Worm (Caenorhabditis elegans): ENCODE measurements around the gene hsp-12.6.

hsp-12.6 gene

ce11 chrIV:9477135-9477928 is 30.3 kb upstream of the hsp-12.6 start, which contains the start of gene wrt-3:
wrt-3 (minus strand) TSS chrIV:9477456.
- TF ChIP-seq nhr-232 (tag; optimal IDR thresholded peaks at IDR 0.05) (peak; percentile 87), pha-2 (tag; optimal IDR thresholded peaks at IDR 0.05) (peak; percentile 89), ceh-45 (GFP tag; IDR thresholded peaks at IDR 0.05) (peak; percentile 90), ceh-30 (tag; optimal IDR thresholded peaks at IDR 0.05) (peak; percentile 19), hlh-8 (tag; optimal IDR thresholded peaks at IDR 0.05) (peak; percentile 84), sdc-2 (tag; optimal IDR thresholded peaks at IDR 0.05) (peak; percentile 87), pqm-1 (tag; optimal IDR thresholded peaks at IDR 0.05) (no peak), pat-9 (tag; optimal IDR thresholded peaks at IDR 0.05) (peak; percentile 93), ceh-34 (tag; optimal IDR thresholded peaks at IDR 0.05) (peak; percentile 93), K09A11.1 (tag; optimal IDR thresholded peaks at IDR 0.05; ENCODE audit: insufficient read depth) (peak; percentile 77), lin-11 (tag; optimal IDR thresholded peaks at IDR 0.05) (peak; percentile 93), sox-4 (tag; optimal IDR thresholded peaks at IDR 0.05) (peak; percentile 94), fkh-6 (tag; optimal IDR thresholded peaks at IDR 0.05) (peak; percentile 94), ceh-24 (tag; optimal IDR thresholded peaks at IDR 0.05) (peak; percentile 90), dve-1 (tag; optimal IDR thresholded peaks at IDR 0.05) (peak; percentile 73), fkh-10 (GFP tag; optimal IDR thresholded peaks at IDR 0.05) (peak; percentile 0), C38D4.7 (GFP tag; optimal IDR thresholded peaks at IDR 0.05) (peak; percentile 93), elt-4 (tag; optimal IDR thresholded peaks at IDR 0.05) (peak; percentile 80), ref-2 (tag; optimal IDR thresholded peaks at IDR 0.05) (peak; percentile 94), hlh-13 (GFP tag; optimal IDR thresholded peaks at IDR 0.05) (peak; percentile 91), Y22D7AL.16 (tag; optimal IDR thresholded peaks at IDR 0.05) (peak; percentile 94), nhr-11 (tag; optimal IDR thresholded peaks at IDR 0.05) (no peak), tbx-7 (tag; optimal IDR thresholded peaks at IDR 0.05) (peak; percentile 57), hlh-15 (tag; optimal IDR thresholded peaks at IDR 0.05) (peak; percentile 84), pax-1 (tag; optimal IDR thresholded peaks at IDR 0.05) (no peak), C08G9.2 (tag; optimal IDR thresholded peaks at IDR 0.05) (peak; percentile 87), ceh-22 (tag; optimal IDR thresholded peaks at IDR 0.05) (peak; percentile 17), ztf-16 (tag; optimal IDR thresholded peaks at IDR 0.05) (peak; percentile 94), eyg-1 (tag; optimal IDR thresholded peaks at IDR 0.05) (peak; percentile 86), ama-1 (optimal IDR thresholded peaks at IDR 0.05) (no peak), ceh-14 (tag; optimal IDR thresholded peaks at IDR 0.05) (peak; percentile 84), K02D7.2 (tag; optimal IDR thresholded peaks at IDR 0.05) (peak; percentile 94), gmeb-2 (tag; optimal IDR thresholded peaks at IDR 0.05) (peak; percentile 93), ahr-1 (tag; optimal IDR thresholded peaks at IDR 0.05) (peak; percentile 92), dmd-4 (tag; optimal IDR thresholded peaks at IDR 0.05; ENCODE audit: borderline replicate concordance) (peak; percentile 90), hlh-30 (tag; optimal IDR thresholded peaks at IDR 0.05; ENCODE audit: insufficient read depth) (peak; percentile 14), odd-2 (tag; optimal IDR thresholded peaks at IDR 0.05) (peak; percentile 68), ceh-6 (GFP tag; optimal IDR thresholded peaks at IDR 0.05) (peak; percentile 97), ceh-31 (tag; optimal IDR thresholded peaks at IDR 0.05) (peak; percentile 71), sox-2 (GFP tag; IDR thresholded peaks at IDR 0.05) (peak; percentile 92), madf-2 (tag; optimal IDR thresholded peaks at IDR 0.05) (peak; percentile 88), che-1 (tag; optimal IDR thresholded peaks at IDR 0.05) (peak; percentile 95), pha-4 (tag; optimal IDR thresholded peaks at IDR 0.05) (no peak), F13H6.1 (tag; optimal IDR thresholded peaks at IDR 0.05) (peak; percentile 90), ceh-48 (tag; optimal IDR thresholded peaks at IDR 0.05) (peak; percentile 94), hlh-6 (tag; optimal IDR thresholded peaks at IDR 0.05) (peak; percentile 97), ceh-2 (tag; optimal IDR thresholded peaks at IDR 0.05) (peak; percentile 89), ets-4 (tag; optimal IDR thresholded peaks at IDR 0.05) (peak; percentile 59), rnt-1 (tag; optimal IDR thresholded peaks at IDR 0.05) (peak; percentile 79), lim-6 (tag; optimal IDR thresholded peaks at IDR 0.05) (peak; percentile 83), tbx-2 (tag; optimal IDR thresholded peaks at IDR 0.05) (peak; percentile 94), T23F11.4 (GFP tag; optimal IDR thresholded peaks at IDR 0.05) (peak; percentile 91)

All from whole organism, late embryonic.